Fruit fly (Drosophila melanogaster) whole organism, embryonic: ENCODE results near the gene CG12147.
A peak's percentile ranks its signal among the peaks of the same experiment; 100 is the strongest.

Experiments
- ATbp ChIP-seq: fragments of 200-800 bp; sonication (Bioruptor generic); optimal IDR thresholded peaks from 2 replicates; lab custom pipeline; 2017; ENCODE audit warnings: missing biosample characterization, mild to moderate bottlenecking, missing genetic modification characterization, missing genetic modification reagents
- Asciz ChIP-seq: fragments of 200-800 bp; sonication (Bioruptor generic); optimal IDR thresholded peaks from 2 replicates; lab custom pipeline; 2017; ENCODE audit warnings: missing biosample characterization, mild to moderate bottlenecking, missing genetic modification characterization, missing genetic modification reagents
- Atf3 ChIP-seq: fragments of 200-800 bp; sonication (Bioruptor generic); optimal IDR thresholded peaks from 3 replicates; lab custom pipeline; 2016; ENCODE audit warnings: missing biosample characterization, missing genetic modification characterization
- Awh ChIP-seq: fragments of 200-800 bp; sonication (Bioruptor generic); IDR thresholded peaks from 2 replicates; pipeline ENCODE4, ENCODE4 v1.3.6; 2022; ENCODE audit warnings: missing biosample characterization, missing genetic modification characterization
- Bteb2 ChIP-seq: fragments of 200-800 bp; sonication (Bioruptor generic); optimal IDR thresholded peaks from 2 replicates; lab custom pipeline; 2016; ENCODE audit warnings: missing biosample characterization, missing genetic modification characterization
- CG10209 ChIP-seq: fragments of 200-800 bp; sonication (Bioruptor generic); optimal IDR thresholded peaks from 3 replicates; lab custom pipeline; 2017; ENCODE audit warnings: missing biosample characterization, mild to moderate bottlenecking, missing genetic modification characterization, missing genetic modification reagents
- CG12299 ChIP-seq: fragments of 200-800 bp; sonication (Bioruptor generic); optimal IDR thresholded peaks from 2 replicates; lab custom pipeline; 2018; ENCODE audit warnings: missing biosample characterization, mild to moderate bottlenecking, missing genetic modification characterization
- CG1233 ChIP-seq: fragments of 200-800 bp; sonication (Bioruptor generic); optimal IDR thresholded peaks from 4 replicates; lab custom pipeline; 2018; ENCODE audit warnings: missing biosample characterization, mild to moderate bottlenecking, missing genetic modification characterization
- CG12391 ChIP-seq: fragments of 200-800 bp; sonication (Bioruptor generic); optimal IDR thresholded peaks from 3 replicates; lab custom pipeline; 2018; ENCODE audit warnings: missing biosample characterization, mild to moderate bottlenecking, missing genetic modification characterization, moderate library complexity
- CG13123 ChIP-seq: fragments of 200-800 bp; sonication (Bioruptor generic); optimal IDR thresholded peaks from 2 replicates; lab custom pipeline; 2016; ENCODE audit warnings: missing biosample characterization, missing genetic modification characterization
- CG13894 ChIP-seq: fragments of 200-800 bp; sonication (Bioruptor generic); optimal IDR thresholded peaks from 3 replicates; lab custom pipeline; 2018; ENCODE audit warnings: missing biosample characterization, mild to moderate bottlenecking, missing genetic modification characterization, moderate library complexity
- CG14014 ChIP-seq: fragments of 200-800 bp; sonication (Bioruptor generic); IDR thresholded peaks from 2 replicates; pipeline ENCODE4 v1.3.6; 2022; ENCODE audit warnings: missing biosample characterization, missing genetic modification characterization
- CG16815 ChIP-seq: fragments of 200-800 bp; sonication (Bioruptor generic); optimal IDR thresholded peaks from 3 replicates; lab custom pipeline; 2017; ENCODE audit warnings: missing biosample characterization, mild to moderate bottlenecking, missing genetic modification characterization
- CG16863 ChIP-seq: fragments of 200-800 bp; sonication (Bioruptor generic); optimal IDR thresholded peaks from 3 replicates; lab custom pipeline; 2016; ENCODE audit warnings: missing biosample characterization, missing genetic modification characterization
- CG18011 ChIP-seq: fragments of 200-800 bp; sonication (Bioruptor generic); optimal IDR thresholded peaks from 2 replicates; lab custom pipeline; 2017; ENCODE audit warnings: missing biosample characterization, missing genetic modification characterization, mild to moderate bottlenecking, moderate library complexity, missing genotype
- CG18764 ChIP-seq: fragments of 200-800 bp; sonication (Bioruptor generic); optimal IDR thresholded peaks from 3 replicates; lab custom pipeline; 2016; ENCODE audit warnings: missing biosample characterization, missing genetic modification characterization
- CG2116 ChIP-seq: fragments of 200-800 bp; sonication (Bioruptor generic); optimal IDR thresholded peaks from 3 replicates; lab custom pipeline; 2018; ENCODE audit warnings: missing biosample characterization, mild to moderate bottlenecking, missing genetic modification characterization
- CG2889 ChIP-seq: fragments of 200-800 bp; sonication (Bioruptor generic); IDR thresholded peaks from 3 replicates; pipeline ENCODE4 v1.3.6; 2022; ENCODE audit warnings: missing biosample characterization, missing genetic modification characterization
- CG30403 ChIP-seq: fragments of 200-800 bp; sonication (Bioruptor generic); optimal IDR thresholded peaks from 3 replicates; lab custom pipeline; 2016; ENCODE audit warnings: missing biosample characterization, missing genetic modification characterization
- CG4282 ChIP-seq: fragments of 200-800 bp; sonication (Bioruptor generic); optimal IDR thresholded peaks from 2 replicates; lab custom pipeline; 2016; ENCODE audit warnings: missing biosample characterization, missing genetic modification characterization
- CG4404 ChIP-seq: fragments of 200-800 bp; sonication (Bioruptor generic); IDR thresholded peaks from 2 replicates; pipeline ENCODE4 v1.3.6; 2022; ENCODE audit warnings: missing biosample characterization, missing genetic modification characterization
- CG4707 ChIP-seq: fragments of 200-800 bp; sonication (Bioruptor generic); optimal IDR thresholded peaks from 2 replicates; lab custom pipeline; 2018; ENCODE audit warnings: missing biosample characterization, mild to moderate bottlenecking, missing genetic modification characterization, moderate library complexity
- CG6272 ChIP-seq: fragments of 200-800 bp; sonication (Bioruptor generic); IDR thresholded peaks from 2 replicates; pipeline ENCODE4 v1.3.6; 2022; ENCODE audit warnings: missing biosample characterization, missing genetic modification characterization
- CG8359 ChIP-seq: fragments of 200-800 bp; sonication (Bioruptor generic); optimal IDR thresholded peaks from 2 replicates; lab custom pipeline; 2017; ENCODE audit warnings: missing biosample characterization, mild to moderate bottlenecking, missing genetic modification characterization, borderline replicate concordance
- CG9932 ChIP-seq: fragments of 200-800 bp; sonication (Bioruptor generic); IDR thresholded peaks from 2 replicates; pipeline ENCODE4 v1.3.6; 2022; ENCODE audit warnings: missing biosample characterization, missing genetic modification characterization
- CTCF ChIP-seq: fragments of 200-800 bp; sonication (Bioruptor generic); optimal IDR thresholded peaks from 2 replicates; lab custom pipeline; 2017; ENCODE audit warnings: missing biosample characterization, mild to moderate bottlenecking, missing genetic modification characterization, moderate library complexity
- Dek ChIP-seq: fragments of 200-800 bp; sonication (Bioruptor generic); optimal IDR thresholded peaks from 3 replicates; lab custom pipeline; 2019; ENCODE audit warnings: missing biosample characterization, mild to moderate bottlenecking, missing genetic modification characterization, moderate library complexity
- Drgx ChIP-seq: fragments of 200-800 bp; sonication (Bioruptor generic); IDR thresholded peaks from 2 replicates; pipeline ENCODE4 v1.3.6; 2022; ENCODE audit warnings: missing biosample characterization, missing genetic modification characterization
- GATAe ChIP-seq: fragments of 200-800 bp; sonication (Bioruptor generic); conservative IDR thresholded peaks from 2 replicates; pipeline ENCODE4 v1.3.6; 2022; ENCODE audit warnings: missing biosample characterization, missing genetic modification characterization
- Hmr ChIP-seq: fragments of 200-800 bp; sonication (Bioruptor generic); optimal IDR thresholded peaks from 3 replicates; lab custom pipeline; 2017; ENCODE audit warnings: mild to moderate bottlenecking, missing biosample characterization, missing genetic modification reagents, missing genetic modification characterization
- Hmx ChIP-seq: fragments of 200-800 bp; sonication (Bioruptor generic); optimal IDR thresholded peaks from 2 replicates; lab custom pipeline; 2016; ENCODE audit warnings: missing biosample characterization, missing genetic modification characterization
- Hr3 ChIP-seq: fragments of 200-800 bp; sonication (Bioruptor generic); optimal IDR thresholded peaks from 3 replicates; lab custom pipeline; 2016; ENCODE audit warnings: missing biosample characterization, missing genetic modification characterization
- MBD-R2 ChIP-seq: fragments of 200-800 bp; sonication (Bioruptor generic); IDR thresholded peaks from 2 replicates; pipeline ENCODE4 v1.3.6; 2022; ENCODE audit warnings: missing biosample characterization, missing genetic modification characterization
- NFAT ChIP-seq: fragments of 200-800 bp; sonication (Bioruptor generic); IDR thresholded peaks from 2 replicates; pipeline ENCODE4 v1.3.6; 2022; ENCODE audit warnings: missing biosample characterization, missing genetic modification characterization
- Six4 ChIP-seq: fragments of 200-800 bp; sonication (Bioruptor generic); optimal IDR thresholded peaks from 2 replicates; lab custom pipeline; 2016; ENCODE audit warnings: missing biosample characterization, missing genetic modification characterization
- Trl ChIP-seq, 3 experiments: fragments of >200 bp in 2 of 3; fragments of 200-800 bp in 1 of 3; sonication (Bioruptor generic) in 1 of 3; optimal IDR thresholded peaks; 2 replicates in 1 of 3; 3 replicates in 2 of 3; lab custom pipeline; 2016 to 2017; ENCODE audit warnings: missing biosample characterization in 1 of 3, missing genetic modification characterization in 1 of 3
- ac ChIP-seq: fragments of 200-800 bp; sonication (Bioruptor generic); optimal IDR thresholded peaks from 3 replicates; lab custom pipeline; 2017; ENCODE audit warnings: missing biosample characterization, mild to moderate bottlenecking, missing genetic modification characterization
- ara ChIP-seq: fragments of 200-800 bp; sonication (Bioruptor generic); IDR thresholded peaks from 2 replicates; pipeline ENCODE4 v1.3.6; 2022; ENCODE audit warnings: missing biosample characterization, missing genetic modification characterization
- bcd ChIP-seq: fragments of 200-800 bp; sonication (Bioruptor generic); optimal IDR thresholded peaks from 2 replicates; lab custom pipeline; 2017; ENCODE audit warnings: missing biosample characterization, mild to moderate bottlenecking, missing genetic modification characterization
- cato ChIP-seq: fragments of 200-800 bp; sonication (Bioruptor generic); optimal IDR thresholded peaks from 2 replicates; lab custom pipeline; 2016; ENCODE audit warnings: missing biosample characterization, missing genetic modification characterization, borderline replicate concordance
- crc ChIP-seq: fragments of 200-800 bp; sonication (Bioruptor generic); optimal IDR thresholded peaks from 2 replicates; lab custom pipeline; 2016; ENCODE audit warnings: missing biosample characterization, missing genetic modification characterization
- emc ChIP-seq: fragments of 200-800 bp; sonication (Bioruptor generic); optimal IDR thresholded peaks from 2 replicates; lab custom pipeline; 2016; ENCODE audit warnings: missing biosample characterization, missing genetic modification characterization
- eve ChIP-seq, 2 experiments: fragments of >200 bp; optimal IDR thresholded peaks; 2 replicates each; lab custom pipeline; 2017; ENCODE audit warnings: missing biosample characterization in 2 of 2, missing genetic modification characterization in 2 of 2
- h ChIP-seq: fragments of >200 bp; optimal IDR thresholded peaks from 2 replicates; lab custom pipeline; 2017
- klu ChIP-seq: fragments of 200-800 bp; sonication (Bioruptor generic); IDR thresholded peaks from 2 replicates; pipeline ENCODE4 v1.3.6; 2022; ENCODE audit warnings: missing biosample characterization, missing genetic modification characterization
- lola ChIP-seq, 3 experiments: fragments of >200 bp in 2 of 3; fragments of 200-800 bp in 1 of 3; sonication (Bioruptor generic) in 1 of 3; optimal IDR thresholded peaks; 2 replicates each; lab custom pipeline; 2017 to 2019; ENCODE audit warnings: missing biosample characterization in 3 of 3, missing genetic modification characterization in 3 of 3, mild to moderate bottlenecking in 1 of 3, moderate library complexity in 1 of 3
- phol ChIP-seq: fragments of 200-800 bp; sonication (Bioruptor generic); optimal IDR thresholded peaks from 3 replicates; lab custom pipeline; 2018; ENCODE audit warnings: missing biosample characterization, mild to moderate bottlenecking, missing genetic modification characterization, moderate library complexity
- sens-2 ChIP-seq: fragments of 200-800 bp; sonication (Bioruptor generic); IDR thresholded peaks from 2 replicates; pipeline ENCODE4 v1.3.6; 2022; ENCODE audit warnings: missing biosample characterization, missing genetic modification characterization
- stc ChIP-seq: fragments of 200-800 bp; sonication (Bioruptor generic); IDR thresholded peaks from 2 replicates; pipeline ENCODE4 v1.3.6; 2022; ENCODE audit warnings: missing biosample characterization, missing genetic modification characterization
- trh ChIP-seq: fragments of 200-800 bp; sonication (Bioruptor generic); optimal IDR thresholded peaks from 2 replicates; lab custom pipeline; 2016; ENCODE audit warnings: missing biosample characterization, missing genetic modification characterization
- usp ChIP-seq: fragments of >200 bp; optimal IDR thresholded peaks from 2 replicates; lab custom pipeline; 2017; ENCODE audit warnings: missing biosample characterization, missing genetic modification characterization

Gene CG12147

DNA sequence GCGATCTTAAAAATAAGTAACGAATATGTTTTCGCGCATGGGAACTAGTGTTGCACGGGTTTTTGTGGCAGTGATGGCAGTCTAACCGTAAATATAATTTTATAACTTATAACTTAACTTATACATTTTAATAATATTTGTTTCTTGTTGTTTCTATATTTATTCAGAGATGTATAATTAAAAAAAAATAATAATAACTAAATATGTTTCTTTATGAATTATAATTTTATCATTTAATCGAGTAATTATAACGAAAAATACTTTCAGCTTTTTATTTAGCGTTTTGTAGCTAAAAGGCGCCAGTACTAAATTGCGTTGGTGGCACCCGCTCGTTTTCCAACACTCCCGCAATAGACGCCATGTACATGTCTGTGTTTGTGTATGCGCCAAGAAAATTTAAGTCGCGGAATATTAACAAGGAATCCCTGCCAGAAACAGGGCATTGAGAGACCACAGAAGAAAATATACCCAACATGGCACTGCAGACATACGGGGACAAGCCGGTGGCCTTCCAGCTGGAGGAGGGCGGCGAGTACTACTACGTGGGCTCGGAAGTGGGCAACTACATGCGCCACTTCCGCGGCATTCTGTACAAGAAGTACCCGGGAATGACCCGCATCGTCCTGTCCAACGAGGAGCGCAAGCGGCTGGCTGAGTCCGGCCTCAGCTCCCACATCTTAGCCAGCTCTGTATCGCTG is 43.7 kb upstream of the CG12147 start, which contains the start of the genes mRpL44 and Snr1 (continued):
- TF ChIP-seq CG2116 (GFP tag; lab: Kevin White, UChicago): peak; percentile 56
- no peak for TF ChIP-seq ac (GFP tag; lab: Kevin White, UChicago)
- TF ChIP-seq bcd (GFP tag; lab: Kevin White, UChicago): no peak
- TF ChIP-seq sens-2 (GFP tag; lab: Robert Waterston, UW): no peak
- no peak for TF ChIP-seq CG13894
- TF ChIP-seq GATAe (GFP tag; lab: Robert Waterston, UW): no peak
- TF ChIP-seq MBD-R2 (GFP tag; lab: Robert Waterston, UW): peak; percentile 86
- no peak for TF ChIP-seq NFAT
- no peak for TF ChIP-seq Awh
- no peak for TF ChIP-seq CG18764 (GFP tag; lab: Kevin White, UChicago)
- no peak for TF ChIP-seq h (lab: Kevin White, UChicago)
- no peak for TF ChIP-seq Bteb2 (GFP tag; lab: Kevin White, UChicago)
- TF ChIP-seq usp (GFP tag; lab: Kevin White, UChicago): no peak
- no peak for TF ChIP-seq Atf3 (GFP tag; lab: Kevin White, UChicago)
- peak; percentile 84 for TF ChIP-seq klu
- TF ChIP-seq CG9932 (GFP tag; lab: Robert Waterston, UW): peak; percentile 63
- no peak for TF ChIP-seq CG14014 (GFP tag; lab: Robert Waterston, UW)
- TF ChIP-seq Dek (tag; lab: Kevin White, UChicago): peak; percentile 58
- no peak for TF ChIP-seq CG2889 (GFP tag; lab: Robert Waterston, UW)
- TF ChIP-seq CG4404 (GFP tag; lab: Robert Waterston, UW): no peak
- TF ChIP-seq ara (GFP tag; lab: Robert Waterston, UW): no peak
- TF ChIP-seq CG10209 (GFP tag; lab: Kevin White, UChicago): peak; percentile 43
- no peak for TF ChIP-seq eve (GFP tag; optimal IDR thresholded peaks at IDR 0.05; lab: Kevin White, UChicago)
- TF ChIP-seq Hmx (GFP tag; lab: Kevin White, UChicago): no peak
- TF ChIP-seq Six4 (GFP tag; lab: Kevin White, UChicago): no peak
- no peak for TF ChIP-seq stc (GFP tag; lab: Robert Waterston, UW)
- no peak for TF ChIP-seq CG13123 (GFP tag; lab: Kevin White, UChicago)
- TF ChIP-seq crc (GFP tag; lab: Kevin White, UChicago): no peak
- TF ChIP-seq CG6272 (GFP tag; lab: Robert Waterston, UW): no peak
- no peak for TF ChIP-seq Asciz (GFP tag; lab: Kevin White, UChicago)
- peak; percentile 50 for TF ChIP-seq CG30403
- no peak for TF ChIP-seq CG16863
- peak; percentile 72 for TF ChIP-seq CG12391 (tag; lab: Kevin White, UChicago)
- no peak for TF ChIP-seq CG1233
- TF ChIP-seq CG4282 (GFP tag; lab: Kevin White, UChicago): no peak
- peak; percentile 89 for TF ChIP-seq phol (tag; lab: Kevin White, UChicago)
- TF ChIP-seq CTCF (GFP tag; lab: Kevin White, UChicago): no peak
- TF ChIP-seq ATbp (GFP tag; lab: Kevin White, UChicago): no peak
- no peak for TF ChIP-seq CG18011 (GFP tag; lab: Kevin White, UChicago)
- no peak for TF ChIP-seq emc (GFP tag; lab: Kevin White, UChicago)
- no peak for TF ChIP-seq CG16815 (GFP tag; lab: Kevin White, UChicago)
- no peak for TF ChIP-seq CG12299 (tag; lab: Kevin White, UChicago)
- TF ChIP-seq Trl (optimal IDR thresholded peaks at IDR 0.05; lab: Kevin White, UChicago): no peak
- no peak for TF ChIP-seq Trl (GFP tag; optimal IDR thresholded peaks at IDR 0.05; lab: Kevin White, UChicago)
- TF ChIP-seq CG8359 (GFP tag; lab: Kevin White, UChicago): no peak
- TF ChIP-seq Hr3 (GFP tag; lab: Kevin White, UChicago): peak; percentile 39
- peak; percentile 1 for TF ChIP-seq cato (GFP tag; lab: Kevin White, UChicago)
- TF ChIP-seq CG4707 (GFP tag; lab: Kevin White, UChicago): no peak
- no peak for TF ChIP-seq Drgx (GFP tag; lab: Robert Waterston, UW)
- peak in 1 of 3 experiments; percentile 51 for TF ChIP-seq lola (GFP tag; optimal IDR thresholded peaks at IDR 0.05; lab: Kevin White, UChicago)
- no peak for TF ChIP-seq Hmr (GFP tag; lab: Kevin White, UChicago)
- peak; percentile 6 for TF ChIP-seq trh (GFP tag; lab: Kevin White, UChicago)
